Worm (Caenorhabditis elegans) whole organism, L2 larva: ENCODE measurements around the gene str-151.

Source experiments
- R02D3.7 ChIP-seq: fragments of 150-350 bp; optimal IDR thresholded peaks from 2 replicates; lab custom pipeline; 2014; ENCODE audit warnings: missing biosample characterization, missing genetic modification characterization
- dmd-4 ChIP-seq: sonication (generic microtip); optimal IDR thresholded peaks from 2 replicates; lab custom pipeline; 2017; ENCODE audit warnings: missing biosample characterization, missing genetic modification characterization
- nhr-237 ChIP-seq: fragments of 150-350 bp; optimal IDR thresholded peaks from 2 replicates; lab custom pipeline; 2014; ENCODE audit warnings: missing biosample characterization, missing genetic modification characterization
- nhr-25 ChIP-seq: fragments of 150-350 bp; sonication (generic microtip); optimal IDR thresholded peaks from 3 replicates; lab custom pipeline; 2014; ENCODE audit warnings: missing biosample characterization, missing genetic modification characterization

DNA sequence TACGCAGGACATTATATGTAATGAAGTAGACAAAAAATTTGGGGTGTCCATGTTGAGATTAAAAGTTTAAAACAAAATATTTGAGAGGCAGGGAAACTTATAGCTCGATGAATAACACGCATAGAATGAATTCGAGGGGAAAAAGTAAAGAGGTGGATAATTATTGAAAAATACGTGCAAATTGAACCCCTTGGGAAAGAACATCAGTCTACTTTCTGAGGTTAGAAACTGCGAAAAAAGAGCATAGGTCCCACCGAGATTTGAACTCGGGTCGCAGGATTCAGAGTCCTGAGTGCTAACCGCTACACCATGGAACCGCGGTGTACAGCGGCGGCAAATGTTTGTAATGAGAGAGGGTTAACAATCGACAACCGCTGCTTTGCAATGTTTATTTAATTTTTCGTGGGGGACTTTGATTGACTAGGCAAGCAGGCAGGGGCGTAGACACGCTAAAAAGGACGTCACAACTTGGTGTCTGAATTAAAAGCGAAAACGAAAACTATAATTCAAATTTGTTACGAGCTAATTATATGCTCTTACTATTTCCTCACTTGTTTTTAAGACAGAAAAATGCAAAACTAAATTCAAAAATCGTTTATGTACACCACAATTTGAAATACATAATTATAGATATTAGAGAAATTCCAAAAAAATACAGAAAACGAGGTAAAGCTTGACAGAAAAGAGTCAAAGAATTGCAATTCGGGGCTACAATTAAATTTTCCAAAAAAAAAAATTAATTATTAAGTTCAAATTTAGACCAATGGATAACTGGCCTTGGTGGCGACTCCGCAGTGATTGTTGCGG is 16.2 kb downstream of the str-151 start, which contains the start of gene srh-269:
- TF ChIP-seq nhr-237 (tag; lab: Kevin White, UChicago) (no peak), R02D3.7 (no peak), dmd-4 (no peak), nhr-25 (tag; lab: Kevin White, UChicago) (no peak)
